Worm (Caenorhabditis elegans): ENCODE measurements around the gene F13H8.8.

ce11 chrII:6236093-6236945 lies 31.6 kb downstream of the F13H8.8 start:
- no peak for TF ChIP-seq ztf-11 (tag; optimal IDR thresholded peaks at IDR 0.05)
- no peak for TF ChIP-seq zip-2 (tag; optimal IDR thresholded peaks at IDR 0.05)
- TF ChIP-seq hlh-11 (tag; optimal IDR thresholded peaks at IDR 0.05) = peak; percentile 59
- TF ChIP-seq mep-1 (tag; optimal IDR thresholded peaks at IDR 0.05) = no peak
- TF ChIP-seq nhr-25 (tag; optimal IDR thresholded peaks at IDR 0.05; ENCODE audit: borderline replicate concordance, insufficient read depth) = no peak
- peak; percentile 49 for TF ChIP-seq nhr-6 (tag; optimal IDR thresholded peaks at IDR 0.05)
- TF ChIP-seq nhr-11 (tag; optimal IDR thresholded peaks at IDR 0.05) = no peak
- TF ChIP-seq fkh-10 (GFP tag; optimal IDR thresholded peaks at IDR 0.05) = no peak
- no peak for TF ChIP-seq F49E8.2 (tag; optimal IDR thresholded peaks at IDR 0.05; ENCODE audit: borderline replicate concordance)
- TF ChIP-seq snpc-4 (tag; optimal IDR thresholded peaks at IDR 0.05) = no peak
- TF ChIP-seq skn-1 (tag; optimal IDR thresholded peaks at IDR 0.05) = no peak
- peak in 1 of 2 experiments; percentile 27 for TF ChIP-seq mdl-1 (tag; optimal IDR thresholded peaks at IDR 0.05)
- TF ChIP-seq D1046.2 (GFP tag; IDR thresholded peaks at IDR 0.05) = no peak
- no peak for TF ChIP-seq nhr-77 (tag; optimal IDR thresholded peaks at IDR 0.05)

Measured in whole organism, L4 larva.